Fruit fly (Drosophila melanogaster) whole organism, embryonic: ENCODE results near the gene CG5835.
A peak's percentile ranks its signal among the peaks of the same experiment; 100 is the strongest.

Source experiments
- Antp ChIP-seq: fragments of 200-800 bp; sonication (Bioruptor generic); optimal IDR thresholded peaks from 3 replicates; lab custom pipeline; 2016; ENCODE audit warnings: missing biosample characterization, missing genetic modification characterization
- Atf3 ChIP-seq: fragments of 200-800 bp; sonication (Bioruptor generic); optimal IDR thresholded peaks from 3 replicates; lab custom pipeline; 2016; ENCODE audit warnings: missing biosample characterization, missing genetic modification characterization
- CG10267 ChIP-seq: fragments of 200-800 bp; sonication (Bioruptor generic); optimal IDR thresholded peaks from 2 replicates; lab custom pipeline; 2018; ENCODE audit warnings: missing biosample characterization, mild to moderate bottlenecking, missing genetic modification characterization, moderate library complexity
- CG10654 ChIP-seq: fragments of 200-800 bp; sonication (Bioruptor generic); optimal IDR thresholded peaks from 2 replicates; lab custom pipeline; 2016; ENCODE audit warnings: missing biosample characterization, missing genetic modification characterization
- CG10979 ChIP-seq: fragments of 200-800 bp; sonication (Bioruptor generic); optimal IDR thresholded peaks from 2 replicates; lab custom pipeline; 2018; ENCODE audit warnings: missing biosample characterization, mild to moderate bottlenecking, missing genetic modification characterization, moderate library complexity
- CG11085 ChIP-seq: fragments of 200-800 bp; sonication (Bioruptor generic); IDR thresholded peaks from 2 replicates; pipeline ENCODE4 v1.3.6; 2022; ENCODE audit warnings: missing biosample characterization, missing genetic modification characterization
- CG11456 ChIP-seq: fragments of 200-800 bp; sonication (Bioruptor generic); IDR thresholded peaks from 3 replicates; pipeline ENCODE4 v1.3.6; 2022; ENCODE audit warnings: missing biosample characterization, missing genetic modification characterization
- CG13424 ChIP-seq: fragments of 200-800 bp; sonication (Bioruptor generic); optimal IDR thresholded peaks from 2 replicates; lab custom pipeline; 2019; ENCODE audit warnings: missing biosample characterization, mild to moderate bottlenecking, missing genetic modification characterization, moderate library complexity
- CG13624 ChIP-seq: fragments of 200-800 bp; sonication (Bioruptor generic); optimal IDR thresholded peaks from 2 replicates; lab custom pipeline; 2016; ENCODE audit warnings: missing biosample characterization, missing genetic modification characterization
- CG16779 ChIP-seq: fragments of 200-800 bp; sonication (Bioruptor generic); IDR thresholded peaks from 2 replicates; pipeline ENCODE4 v1.3.6; 2022; ENCODE audit warnings: missing biosample characterization, missing genetic modification characterization
- CG17385 ChIP-seq: fragments of 200-800 bp; sonication (Bioruptor generic); optimal IDR thresholded peaks from 3 replicates; lab custom pipeline; 2018; ENCODE audit warnings: missing biosample characterization, mild to moderate bottlenecking, missing genetic modification characterization
- CG17568 ChIP-seq: fragments of 200-800 bp; sonication (Bioruptor generic); optimal IDR thresholded peaks from 2 replicates; lab custom pipeline; 2018; ENCODE audit warnings: missing biosample characterization, mild to moderate bottlenecking, missing genetic modification characterization, moderate library complexity
- CG18476 ChIP-seq: fragments of 200-800 bp; sonication (Bioruptor generic); optimal IDR thresholded peaks from 2 replicates; lab custom pipeline; 2016; ENCODE audit warnings: missing biosample characterization, mild to moderate bottlenecking, missing genetic modification characterization
- CG30431 ChIP-seq: fragments of 200-800 bp; sonication (Bioruptor generic); optimal IDR thresholded peaks from 2 replicates; lab custom pipeline; 2017; ENCODE audit warnings: missing biosample characterization, missing genetic modification characterization
- CG31388 ChIP-seq: fragments of 200-800 bp; sonication (Bioruptor generic); optimal IDR thresholded peaks from 2 replicates; lab custom pipeline; 2016; ENCODE audit warnings: missing biosample characterization, missing genetic modification characterization
- CG3407 ChIP-seq: fragments of 200-800 bp; sonication (Bioruptor generic); optimal IDR thresholded peaks from 2 replicates; lab custom pipeline; 2018; ENCODE audit warnings: missing biosample characterization, mild to moderate bottlenecking, missing genetic modification characterization
- CG34224 ChIP-seq: fragments of 200-800 bp; sonication (Bioruptor generic); IDR thresholded peaks from 3 replicates; pipeline ENCODE4 v1.3.6; 2022; ENCODE audit warnings: missing biosample characterization, missing genetic modification characterization; ENCODE audit not compliant: partially characterized antibody
- CG43689 ChIP-seq: fragments of 200-800 bp; sonication (Bioruptor generic); IDR thresholded peaks from 2 replicates; pipeline ENCODE4 v1.3.6; 2022; ENCODE audit warnings: missing biosample characterization, missing genetic modification characterization
- CHES-1-like ChIP-seq: fragments of 200-800 bp; sonication (Bioruptor generic); optimal IDR thresholded peaks from 2 replicates; lab custom pipeline; 2016; ENCODE audit warnings: missing biosample characterization, missing genetic modification characterization
- CoRest ChIP-seq: fragments of 200-800 bp; sonication (Bioruptor generic); optimal IDR thresholded peaks from 3 replicates; lab custom pipeline; 2018; ENCODE audit warnings: missing biosample characterization, mild to moderate bottlenecking, missing genetic modification characterization, moderate library complexity
- Dad ChIP-seq: fragments of 200-800 bp; sonication (Bioruptor generic); optimal IDR thresholded peaks from 3 replicates; lab custom pipeline; 2016; ENCODE audit warnings: missing biosample characterization, missing genetic modification characterization
- Elba2 ChIP-seq: fragments of 200-800 bp; sonication (Bioruptor generic); optimal IDR thresholded peaks from 3 replicates; lab custom pipeline; 2016; ENCODE audit warnings: missing biosample characterization, missing genetic modification characterization
- Ets65A ChIP-seq: fragments of 200-800 bp; sonication (Bioruptor generic); peaks from one replicate; lab custom pipeline; 2016; ENCODE audit warnings: missing biosample characterization, missing genetic modification characterization
- Fer2 ChIP-seq: fragments of 200-800 bp; sonication (Bioruptor generic); optimal IDR thresholded peaks from 2 replicates; lab custom pipeline; 2018; ENCODE audit warnings: missing biosample characterization, mild to moderate bottlenecking, missing genetic modification characterization, moderate library complexity
- H2.0 ChIP-seq: fragments of 200-800 bp; sonication (Bioruptor generic); IDR thresholded peaks from 2 replicates; pipeline ENCODE4 v1.3.6; 2022; ENCODE audit warnings: missing biosample characterization, missing genetic modification characterization
- Jarid2 ChIP-seq: fragments of 200-800 bp; sonication (Bioruptor generic); optimal IDR thresholded peaks from 3 replicates; lab custom pipeline; 2017; ENCODE audit warnings: mild to moderate bottlenecking, missing biosample characterization, missing genetic modification reagents, missing genetic modification characterization
- MBD-R2 ChIP-seq: fragments of 200-800 bp; sonication (Bioruptor generic); IDR thresholded peaks from 2 replicates; pipeline ENCODE4 v1.3.6; 2022; ENCODE audit warnings: missing biosample characterization, missing genetic modification characterization
- MTF-1 ChIP-seq: fragments of 200-800 bp; sonication (Bioruptor generic); optimal IDR thresholded peaks from 2 replicates; lab custom pipeline; 2018; ENCODE audit warnings: missing biosample characterization, mild to moderate bottlenecking, missing genetic modification characterization, borderline replicate concordance
- Mes4 ChIP-seq: fragments of 200-800 bp; sonication (Bioruptor generic); optimal IDR thresholded peaks from 2 replicates; lab custom pipeline; 2016; ENCODE audit warnings: missing biosample characterization, missing genetic modification characterization
- NC2β ChIP-seq: fragments of 200-800 bp; sonication (Bioruptor generic); optimal IDR thresholded peaks from 2 replicates; lab custom pipeline; 2016; ENCODE audit warnings: missing biosample characterization, missing genetic modification characterization
- NfI ChIP-seq: fragments of 200-800 bp; sonication (Bioruptor generic); optimal IDR thresholded peaks from 3 replicates; lab custom pipeline; 2018; ENCODE audit warnings: missing biosample characterization, mild to moderate bottlenecking, missing genetic modification characterization, moderate library complexity
- Optix ChIP-seq: fragments of 200-800 bp; sonication (Bioruptor generic); IDR thresholded peaks from 3 replicates; pipeline ENCODE4 v1.3.6; 2022; ENCODE audit warnings: missing biosample characterization, missing genetic modification characterization
- Usf ChIP-seq: fragments of 200-800 bp; sonication (Bioruptor generic); optimal IDR thresholded peaks from 2 replicates; lab custom pipeline; 2017; ENCODE audit warnings: missing genotype, missing biosample characterization, missing genetic modification characterization
- Xrp1 ChIP-seq: fragments of 200-800 bp; sonication (Bioruptor generic); IDR thresholded peaks from 2 replicates; pipeline ENCODE4 v1.3.6; 2022; ENCODE audit warnings: missing biosample characterization, missing genetic modification characterization
- br ChIP-seq: fragments of >200 bp; optimal IDR thresholded peaks from 2 replicates; lab custom pipeline; 2017
- chif ChIP-seq, 2 experiments: fragments of 200-800 bp; sonication (Bioruptor generic); optimal IDR thresholded peaks; 3 replicates each; lab custom pipeline; 2016; ENCODE audit warnings: missing biosample characterization in 2 of 2, missing genetic modification characterization in 2 of 2
- crol ChIP-seq: fragments of 200-800 bp; sonication (Bioruptor generic); IDR thresholded peaks from 2 replicates; pipeline ENCODE4 v1.3.6; 2022; ENCODE audit warnings: missing biosample characterization, missing genetic modification characterization
- danr ChIP-seq: fragments of 200-800 bp; sonication (Bioruptor generic); IDR thresholded peaks from 2 replicates; pipeline ENCODE4 v1.3.6; 2022; ENCODE audit warnings: missing biosample characterization, missing genetic modification characterization
- gro ChIP-seq: fragments of 200-800 bp; sonication (Bioruptor generic); optimal IDR thresholded peaks from 2 replicates; lab custom pipeline; 2016; ENCODE audit warnings: missing biosample characterization, missing genetic modification characterization
- insv ChIP-seq, 2 experiments: fragments of 200-800 bp; sonication (Bioruptor generic); optimal IDR thresholded peaks; 3 replicates each; lab custom pipeline; 2016 to 2018; ENCODE audit warnings: missing biosample characterization in 2 of 2, missing genetic modification characterization in 2 of 2
- knrl ChIP-seq: fragments of 200-800 bp; sonication (Bioruptor generic); IDR thresholded peaks from 3 replicates; pipeline ENCODE4 v1.3.6; 2022; ENCODE audit warnings: missing biosample characterization, missing genetic modification characterization; ENCODE audit not compliant: partially characterized antibody
- nau ChIP-seq: fragments of 200-800 bp; sonication (Bioruptor generic); optimal IDR thresholded peaks from 3 replicates; lab custom pipeline; 2017; ENCODE audit warnings: missing biosample characterization, mild to moderate bottlenecking, missing genetic modification characterization, missing genetic modification reagents
- nerfin-1 ChIP-seq: fragments of 200-800 bp; sonication (Bioruptor generic); optimal IDR thresholded peaks from 3 replicates; lab custom pipeline; 2019; ENCODE audit warnings: missing biosample characterization, mild to moderate bottlenecking, missing genetic modification characterization, moderate library complexity
- pho ChIP-seq: fragments of 200-800 bp; sonication (Bioruptor generic); optimal IDR thresholded peaks from 2 replicates; lab custom pipeline; 2016; ENCODE audit warnings: missing biosample characterization, missing genetic modification characterization
- salm ChIP-seq: fragments of 200-800 bp; sonication (Bioruptor generic); optimal IDR thresholded peaks from 2 replicates; lab custom pipeline; 2018; ENCODE audit warnings: missing biosample characterization, mild to moderate bottlenecking, missing genetic modification characterization
- ssp ChIP-seq: fragments of 200-800 bp; sonication (Bioruptor generic); IDR thresholded peaks from 2 replicates; pipeline ENCODE4 v1.3.6; 2022; ENCODE audit warnings: missing biosample characterization, missing genetic modification characterization
- stwl ChIP-seq: fragments of 200-800 bp; sonication (Bioruptor generic); optimal IDR thresholded peaks from 3 replicates; lab custom pipeline; 2018; ENCODE audit warnings: missing biosample characterization, mild to moderate bottlenecking, missing genetic modification characterization, moderate library complexity
- toy ChIP-seq: fragments of 200-800 bp; sonication (Bioruptor generic); IDR thresholded peaks from 2 replicates; pipeline ENCODE4 v1.3.6; 2022; ENCODE audit warnings: missing biosample characterization, missing genetic modification characterization
- tx ChIP-seq: fragments of 200-800 bp; sonication (Bioruptor generic); optimal IDR thresholded peaks from 2 replicates; lab custom pipeline; 2016; ENCODE audit warnings: missing biosample characterization, missing genetic modification characterization
- zfh1 ChIP-seq: fragments of 200-800 bp; sonication (Bioruptor generic); IDR thresholded peaks from 3 replicates; pipeline ENCODE4 v1.3.6; 2022; ENCODE audit warnings: missing biosample characterization, missing genetic modification characterization

CG5835 gene

DNA sequence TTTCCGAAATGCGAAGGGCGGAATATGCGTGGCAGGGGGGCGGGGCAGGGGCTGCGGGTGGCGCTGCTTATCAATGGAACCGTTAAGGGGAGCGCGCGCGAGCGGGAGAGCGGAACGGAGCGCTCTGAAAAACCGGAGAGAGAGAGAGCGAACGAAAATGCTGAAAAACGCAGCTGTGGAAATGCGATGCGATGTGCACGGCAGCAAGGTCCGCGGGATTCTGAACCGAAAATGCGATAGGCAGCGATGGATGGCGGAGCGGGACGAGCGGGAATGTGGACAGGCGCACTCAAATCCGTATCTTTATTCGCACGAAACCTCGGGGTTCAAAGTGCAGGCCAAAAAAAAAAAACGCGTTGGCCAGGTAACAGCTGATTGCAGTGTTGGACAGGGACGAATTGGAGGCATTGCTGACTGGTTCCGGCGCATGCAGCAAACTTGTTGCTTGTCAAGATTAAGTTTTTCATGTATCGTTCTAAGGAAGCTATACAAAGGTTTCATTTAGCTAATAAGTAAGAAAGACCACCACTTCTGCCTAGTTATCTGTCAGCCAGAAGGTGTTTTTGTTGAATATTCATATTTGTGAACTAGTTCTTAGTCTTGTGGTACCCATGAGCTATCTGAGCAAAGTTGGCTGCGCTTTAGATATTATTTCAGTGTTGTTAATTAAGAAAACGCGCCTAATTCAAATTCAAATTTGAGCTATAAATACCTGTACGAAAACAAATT, 5.8 kb downstream of the CG5835 start, which contains the start of gene Ppcs (continued):
- TF ChIP-seq CG13424 (tag; lab: Kevin White, UChicago): peak; percentile 50
- no peak for TF ChIP-seq toy (GFP tag; lab: Robert Waterston, UW)
- TF ChIP-seq Fer2 (tag; lab: Kevin White, UChicago): peak; percentile 50
- TF ChIP-seq CoRest (tag; lab: Kevin White, UChicago): peak; percentile 65
- peak; percentile 27; the same call in 1 of the 3 replicates for TF ChIP-seq CG11456
- peak; percentile 62 for TF ChIP-seq stwl (tag; lab: Kevin White, UChicago)
- no peak for TF ChIP-seq CG43689
- TF ChIP-seq NC2β (GFP tag; lab: Kevin White, UChicago): peak; percentile 50
- TF ChIP-seq knrl (GFP tag; lab: Robert Waterston, UW): peak; percentile 38; the same call in 1 of the 3 replicates
- TF ChIP-seq nau (GFP tag; lab: Kevin White, UChicago): peak; percentile 69
- peak; percentile 93 for TF ChIP-seq Ets65A (GFP tag; lab: Kevin White, UChicago)
- peak; percentile 43 for TF ChIP-seq CG10979 (tag; lab: Kevin White, UChicago)
- peak; percentile 83 for TF ChIP-seq CG13624
- TF ChIP-seq MTF-1 (GFP tag; lab: Kevin White, UChicago): peak; percentile 35
- TF ChIP-seq gro (GFP tag; lab: Kevin White, UChicago): peak; percentile 16
- TF ChIP-seq Antp: peak; percentile 50
- TF ChIP-seq CG16779 (GFP tag; lab: Robert Waterston, UW): peak; percentile 75; the same call in 1 of the 2 replicates
- TF ChIP-seq CG34224: peak; percentile 66; the same call in 2 of the 3 replicates
- peak; percentile 62 for TF ChIP-seq Dad (GFP tag; lab: Kevin White, UChicago)
- TF ChIP-seq Mes4 (GFP tag; lab: Kevin White, UChicago): peak; percentile 47
- peak; percentile 68 for TF ChIP-seq MBD-R2 (GFP tag; lab: Robert Waterston, UW)
- peak; percentile 22 for TF ChIP-seq CG30431 (GFP tag; lab: Kevin White, UChicago)
- no peak for TF ChIP-seq br
- 0 out of 2 replicates have a peak, but pooled peaks have one; percentile 17 for TF ChIP-seq ssp (GFP tag; lab: Robert Waterston, UW)
- TF ChIP-seq pho (GFP tag; lab: Kevin White, UChicago): peak; percentile 74
- no peak for TF ChIP-seq salm (tag; lab: Kevin White, UChicago)
- no peak for TF ChIP-seq H2.0
- peak; percentile 100 for TF ChIP-seq crol (GFP tag; lab: Robert Waterston, UW)
- 0 out of 3 replicates have a peak, but pooled peaks have one; percentile 7 for TF ChIP-seq zfh1 (GFP tag; lab: Robert Waterston, UW)
- TF ChIP-seq Atf3 (GFP tag; lab: Kevin White, UChicago): peak; percentile 46
- TF ChIP-seq Xrp1 (GFP tag; lab: Robert Waterston, UW): peak; percentile 52; the same call in 1 of the 2 replicates
- no peak for TF ChIP-seq Elba2 (GFP tag; lab: Kevin White, UChicago)
- TF ChIP-seq Usf (GFP tag; lab: Kevin White, UChicago): no peak
- TF ChIP-seq CG31388 (GFP tag; lab: Kevin White, UChicago): no peak
- peak; percentile 65 for TF ChIP-seq CHES-1-like (GFP tag; lab: Kevin White, UChicago)
- TF ChIP-seq insv (GFP tag; optimal IDR thresholded peaks at IDR 0.05; lab: Kevin White, UChicago): peak in 1 of 2 experiments; percentile 51
- no peak for TF ChIP-seq Optix
- TF ChIP-seq NfI: peak; percentile 73
- peak; percentile 98 for TF ChIP-seq CG10267 (tag; lab: Kevin White, UChicago)
- peak; percentile 47 for TF ChIP-seq CG10654 (GFP tag; lab: Kevin White, UChicago)
- no peak for TF ChIP-seq danr (GFP tag; lab: Robert Waterston, UW)
- TF ChIP-seq CG17568 (GFP tag; lab: Kevin White, UChicago): no peak
- peak; percentile 59 for TF ChIP-seq CG17385 (GFP tag; lab: Kevin White, UChicago)
- TF ChIP-seq tx (GFP tag; lab: Kevin White, UChicago): peak; percentile 69
- peak; percentile 58 for TF ChIP-seq CG18476 (GFP tag; lab: Kevin White, UChicago)
- peak in 1 of 2 experiments; percentile 42 for TF ChIP-seq chif (GFP tag; optimal IDR thresholded peaks at IDR 0.05; lab: Kevin White, UChicago)
- TF ChIP-seq CG11085: peak; percentile 30; the same call in 1 of the 2 replicates
- TF ChIP-seq Jarid2: peak; percentile 66
- TF ChIP-seq CG3407 (GFP tag; lab: Kevin White, UChicago): peak; percentile 23
- peak; percentile 62 for TF ChIP-seq nerfin-1 (tag; lab: Kevin White, UChicago)
